Fruit fly (Drosophila melanogaster) whole organism, wandering third instar larva: ENCODE measurements around the gene CG15814.
A peak's percentile ranks its signal among the peaks of the same experiment; 100 is the strongest.

Source experiments
- Abd-B ChIP-seq: fragments of >200 bp; optimal IDR thresholded peaks from 2 replicates; lab custom pipeline; 2017; ENCODE audit warnings: missing biosample characterization, missing genetic modification characterization
- CG32264 ChIP-seq: fragments of 200-800 bp; sonication (Bioruptor generic); optimal IDR thresholded peaks from 2 replicates; lab custom pipeline; 2016; ENCODE audit warnings: missing biosample characterization, missing genetic modification characterization
- CG9705 ChIP-seq: fragments of 200-800 bp; sonication (Bioruptor generic); optimal IDR thresholded peaks from 2 replicates; lab custom pipeline; 2018; ENCODE audit warnings: missing biosample characterization, mild to moderate bottlenecking, missing genetic modification characterization
- CrebA ChIP-seq: fragments of 200-800 bp; sonication (Bioruptor generic); optimal IDR thresholded peaks from 2 replicates; lab custom pipeline; 2016; ENCODE audit warnings: missing biosample characterization, mild to moderate bottlenecking, missing genetic modification characterization, borderline replicate concordance
- Dfd ChIP-seq: fragments of >200 bp; optimal IDR thresholded peaks from 2 replicates; lab custom pipeline; 2017; ENCODE audit warnings: missing biosample characterization, missing genetic modification characterization
- Dif ChIP-seq: fragments of 200-275, 200-300 bp; sonication (Bioruptor generic); optimal IDR thresholded peaks from 2 replicates; lab custom pipeline; 2018; ENCODE audit warnings: missing biosample characterization, missing genetic modification characterization; ENCODE audit not compliant: partially characterized antibody
- GATAd ChIP-seq: sonication (Bioruptor generic); optimal IDR thresholded peaks from 2 replicates; lab custom pipeline; 2016; ENCODE audit warnings: missing biosample characterization, missing genetic modification characterization
- HLH106 ChIP-seq: fragments of 200-800 bp; optimal IDR thresholded peaks from 3 replicates; lab custom pipeline; 2019; ENCODE audit warnings: missing biosample characterization, mild to moderate bottlenecking, missing genetic modification characterization, moderate library complexity
- Hnf4 ChIP-seq: fragments of 200-800 bp; sonication (Bioruptor generic); optimal IDR thresholded peaks from 2 replicates; lab custom pipeline; 2016; ENCODE audit warnings: missing biosample characterization, mild to moderate bottlenecking, missing genetic modification characterization
- Hr78 ChIP-seq: fragments of >200 bp; optimal IDR thresholded peaks from 2 replicates; lab custom pipeline; 2017; ENCODE audit warnings: missing biosample characterization, missing genetic modification characterization
- Hr83 ChIP-seq: fragments of 200-300 bp; sonication (Bioruptor generic); optimal IDR thresholded peaks from 2 replicates; lab custom pipeline; 2016; ENCODE audit warnings: missing biosample characterization, mild to moderate bottlenecking, missing genetic modification characterization, moderate library complexity; ENCODE audit not compliant: poor library complexity, severe bottlenecking
- Jra ChIP-seq: sonication (Bioruptor generic); optimal IDR thresholded peaks from 2 replicates; lab custom pipeline; 2016; ENCODE audit warnings: missing biosample characterization, missing genetic modification characterization
- Mio ChIP-seq: sonication (Bioruptor generic); optimal IDR thresholded peaks from 2 replicates; lab custom pipeline; 2016; ENCODE audit warnings: missing biosample characterization, missing genetic modification characterization
- Myc ChIP-seq: fragments of >200 bp; optimal IDR thresholded peaks from 2 replicates; lab custom pipeline; 2017
- N ChIP-seq: fragments of >200 bp; optimal IDR thresholded peaks from 2 replicates; lab custom pipeline; 2018; ENCODE audit warnings: missing biosample characterization, missing external identifiers, missing genetic modification characterization
- OdsH ChIP-seq: fragments of 200-800 bp; sonication (Bioruptor generic); optimal IDR thresholded peaks from 2 replicates; lab custom pipeline; 2016; ENCODE audit warnings: missing biosample characterization, mild to moderate bottlenecking, missing genetic modification characterization
- Rel ChIP-seq, 2 experiments: fragments of 200-800 bp; sonication (Bioruptor generic) in 1 of 2; optimal IDR thresholded peaks; 2 replicates in 1 of 2; 3 replicates in 1 of 2; lab custom pipeline; 2016 to 2019; ENCODE audit warnings: mild to moderate bottlenecking in 2 of 2, missing biosample characterization in 2 of 2, missing genetic modification characterization in 2 of 2, moderate library complexity in 1 of 2
- Sp1 ChIP-seq: fragments of 200-800 bp; sonication (Bioruptor generic); optimal IDR thresholded peaks from 3 replicates; lab custom pipeline; 2019; ENCODE audit warnings: missing biosample characterization, mild to moderate bottlenecking, missing genetic modification characterization, moderate library complexity
- Vsx2 ChIP-seq: fragments of 200-300, 225-300 bp; sonication (Bioruptor generic); optimal IDR thresholded peaks from 2 replicates; lab custom pipeline; 2018; ENCODE audit warnings: missing biosample characterization, missing genetic modification characterization; ENCODE audit not compliant: partially characterized antibody
- br ChIP-seq: fragments of 200-800 bp; sonication (Bioruptor generic); optimal IDR thresholded peaks from 2 replicates; lab custom pipeline; 2016; ENCODE audit warnings: missing biosample characterization, missing genetic modification characterization
- brk ChIP-seq: fragments of 200-800 bp; sonication (Bioruptor generic); optimal IDR thresholded peaks from 2 replicates; lab custom pipeline; 2016; ENCODE audit warnings: missing biosample characterization, mild to moderate bottlenecking, missing genetic modification characterization
- dl ChIP-seq, 2 experiments: fragments of 175-275, 200-275 bp in 1 of 2; fragments of 200-275 bp in 1 of 2; sonication (Bioruptor generic); optimal IDR thresholded peaks; lab custom pipeline; 2018; ENCODE audit warnings: mild to moderate bottlenecking in 2 of 2, missing biosample characterization in 2 of 2, missing genetic modification characterization in 2 of 2, moderate library complexity in 2 of 2; ENCODE audit not compliant: partially characterized antibody in 2 of 2, insufficient read depth in 1 of 2
- dmrt93B ChIP-seq: fragments of 200-800 bp; sonication (Bioruptor generic); optimal IDR thresholded peaks from 2 replicates; lab custom pipeline; 2018; ENCODE audit warnings: missing biosample characterization, mild to moderate bottlenecking, missing genetic modification characterization
- dsf ChIP-seq: sonication (Bioruptor generic); optimal IDR thresholded peaks from 2 replicates; lab custom pipeline; 2016; ENCODE audit warnings: missing biosample characterization, missing genetic modification characterization, borderline replicate concordance
- ey ChIP-seq: fragments of 200-800 bp; sonication (Bioruptor generic); optimal IDR thresholded peaks from 2 replicates; lab custom pipeline; 2016; ENCODE audit warnings: missing biosample characterization, missing genetic modification characterization
- foxo ChIP-seq, 2 experiments: fragments of 200-800 bp; sonication (Bioruptor generic); optimal IDR thresholded peaks; 2 replicates in 1 of 2; 3 replicates in 1 of 2; lab custom pipeline; 2016 to 2017; ENCODE audit warnings: missing biosample characterization in 2 of 2, missing genetic modification characterization in 2 of 2
- fru ChIP-seq: fragments of 200-800 bp; sonication (Bioruptor generic); optimal IDR thresholded peaks from 3 replicates; lab custom pipeline; 2016; ENCODE audit warnings: missing biosample characterization, mild to moderate bottlenecking, missing genetic modification characterization
- h ChIP-seq: fragments of 200-800 bp; sonication (Bioruptor generic); optimal IDR thresholded peaks from 3 replicates; lab custom pipeline; 2016; ENCODE audit warnings: missing biosample characterization, mild to moderate bottlenecking, missing genetic modification characterization
- jim ChIP-seq: fragments of 175-275, 200-325 bp; sonication (Bioruptor generic); optimal IDR thresholded peaks from 2 replicates; lab custom pipeline; 2016; ENCODE audit warnings: missing biosample characterization, mild to moderate bottlenecking, missing genetic modification characterization
- lola ChIP-seq: fragments of >200 bp; optimal IDR thresholded peaks from 2 replicates; lab custom pipeline; 2017; ENCODE audit warnings: missing biosample characterization, missing genetic modification characterization
- pan ChIP-seq: fragments of >200 bp; optimal IDR thresholded peaks from 2 replicates; lab custom pipeline; 2017
- psq ChIP-seq: fragments of 200-800 bp; sonication (Bioruptor generic); optimal IDR thresholded peaks from 3 replicates; lab custom pipeline; 2017; ENCODE audit warnings: missing biosample characterization, mild to moderate bottlenecking, missing genetic modification characterization, moderate library complexity
- rgr ChIP-seq: fragments of 200-800 bp; sonication (Bioruptor generic); optimal IDR thresholded peaks from 3 replicates; lab custom pipeline; 2016; ENCODE audit warnings: missing biosample characterization, mild to moderate bottlenecking, missing genetic modification characterization
- sage ChIP-seq: fragments of 200-800 bp; sonication (Bioruptor generic); optimal IDR thresholded peaks from 2 replicates; lab custom pipeline; 2016; ENCODE audit warnings: missing biosample characterization, mild to moderate bottlenecking, missing genetic modification characterization
- sv ChIP-seq: fragments of 200-800 bp; sonication (Bioruptor generic); optimal IDR thresholded peaks from 3 replicates; lab custom pipeline; 2016; ENCODE audit warnings: missing biosample characterization, missing genetic modification characterization
- tai ChIP-seq: sonication (Bioruptor generic); optimal IDR thresholded peaks from 2 replicates; lab custom pipeline; 2016; ENCODE audit warnings: missing biosample characterization, missing genetic modification characterization
- usp ChIP-seq: fragments of >200 bp; optimal IDR thresholded peaks from 2 replicates; lab custom pipeline; 2017; ENCODE audit warnings: missing biosample characterization, missing genetic modification characterization
- woc ChIP-seq: sonication (Bioruptor generic); optimal IDR thresholded peaks from 2 replicates; lab custom pipeline; 2016; ENCODE audit warnings: missing biosample characterization, mild to moderate bottlenecking, missing genetic modification characterization

CG15814 gene

DNA sequence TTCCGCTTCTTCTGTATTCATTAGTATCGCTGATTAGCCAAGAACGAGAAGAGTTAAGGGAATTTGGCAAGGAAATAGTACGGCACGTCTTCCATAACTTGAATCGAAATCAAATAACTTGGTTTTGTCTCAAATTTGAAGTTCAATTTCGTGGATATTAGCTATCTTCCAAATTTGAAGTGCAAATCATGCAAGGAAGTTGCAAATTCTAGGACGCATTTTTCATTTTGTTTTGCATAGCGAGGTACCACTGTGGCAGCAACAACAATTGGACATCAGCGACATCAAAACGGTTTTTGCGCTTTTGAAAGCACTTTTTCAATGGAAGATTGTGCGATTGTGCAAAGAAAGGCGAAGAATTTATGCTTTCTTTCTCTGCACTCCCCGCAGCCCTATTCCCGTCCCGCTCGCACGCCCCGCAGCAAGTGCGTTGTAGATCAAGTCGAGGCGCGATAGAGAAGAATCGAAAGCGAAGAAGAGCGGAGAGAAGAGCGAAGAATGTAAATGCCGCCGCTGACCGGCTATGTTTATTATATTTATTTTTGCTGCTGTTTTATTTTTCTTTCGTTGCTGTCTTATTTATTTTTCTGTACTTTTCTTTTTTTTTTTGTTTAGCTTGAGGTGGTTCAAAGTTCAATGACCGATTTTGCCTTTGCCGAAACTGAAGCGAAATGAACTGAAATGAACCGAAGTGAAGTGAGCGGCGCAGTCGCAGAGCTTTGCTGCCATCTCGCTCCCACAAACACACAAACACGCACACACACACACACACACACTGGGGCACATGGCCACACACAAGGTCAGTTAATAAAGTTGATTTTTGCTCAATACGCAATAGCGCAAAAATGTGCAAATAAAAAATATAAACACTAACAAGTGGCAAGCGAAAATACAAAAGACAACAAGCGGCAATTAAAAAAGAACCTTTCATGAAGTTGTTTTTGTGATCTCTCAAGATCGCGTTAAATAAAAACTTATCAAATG is 31.3 kb upstream of the CG15814 start:
- TF ChIP-seq Dif (no peak), Hnf4 (peak; percentile 57), Dfd (GFP tag; lab: Kevin White, UChicago) (peak; percentile 64), CrebA (GFP tag; lab: Kevin White, UChicago) (peak; percentile 38), HLH106 (tag; lab: Kevin White, UChicago) (peak; percentile 78), Hr83 (GFP tag; lab: Kevin White, UChicago) (no peak), dl (GFP tag; optimal IDR thresholded peaks at IDR 0.05; lab: Kevin White, UChicago; ENCODE audit: insufficient read depth in 1 of 2, partially characterized antibody in 2 of 2) (no peak), Vsx2 (GFP tag; lab: Kevin White, UChicago) (peak; percentile 5), Mio (GFP tag; lab: Kevin White, UChicago) (no peak), tai (GFP tag; lab: Kevin White, UChicago) (peak; percentile 38), CG32264 (GFP tag; lab: Kevin White, UChicago) (no peak), rgr (peak; percentile 80), lola (GFP tag; lab: Kevin White, UChicago) (no peak), sv (no peak), N (GFP tag; lab: Kevin White, UChicago) (no peak), ey (GFP tag; lab: Kevin White, UChicago) (peak; percentile 85), dmrt93B (GFP tag; lab: Kevin White, UChicago) (peak; percentile 39), woc (peak; percentile 19), Hr78 (GFP tag; lab: Kevin White, UChicago) (no peak), pan (lab: Kevin White, UChicago) (no peak), Jra (no peak), br (GFP tag; lab: Kevin White, UChicago) (peak; percentile 74), GATAd (no peak), brk (GFP tag; lab: Kevin White, UChicago) (no peak), CG9705 (GFP tag; lab: Kevin White, UChicago) (peak; percentile 24), h (peak; percentile 81), usp (GFP tag; lab: Kevin White, UChicago) (no peak), Rel (GFP tag; optimal IDR thresholded peaks at IDR 0.05; lab: Kevin White, UChicago) (peak; percentile 9), Rel (tag; optimal IDR thresholded peaks at IDR 0.05; lab: Kevin White, UChicago) (peak; percentile 28), fru (GFP tag; lab: Kevin White, UChicago) (peak; percentile 80), Myc (no peak), psq (GFP tag; lab: Kevin White, UChicago) (peak; percentile 70), foxo (GFP tag; optimal IDR thresholded peaks at IDR 0.05; lab: Kevin White, UChicago) (peak in 1 of 2 experiments; percentile 89), Abd-B (GFP tag; lab: Kevin White, UChicago) (no peak), sage (GFP tag; lab: Kevin White, UChicago) (peak; percentile 1), Sp1 (GFP tag; lab: Kevin White, UChicago) (peak; percentile 35), jim (GFP tag; lab: Kevin White, UChicago) (no peak), dsf (GFP tag; lab: Kevin White, UChicago) (no peak), OdsH (GFP tag; lab: Kevin White, UChicago) (peak; percentile 47)
- TF ChIP-seq, all 38 proteins: peak for 20

DNA sequence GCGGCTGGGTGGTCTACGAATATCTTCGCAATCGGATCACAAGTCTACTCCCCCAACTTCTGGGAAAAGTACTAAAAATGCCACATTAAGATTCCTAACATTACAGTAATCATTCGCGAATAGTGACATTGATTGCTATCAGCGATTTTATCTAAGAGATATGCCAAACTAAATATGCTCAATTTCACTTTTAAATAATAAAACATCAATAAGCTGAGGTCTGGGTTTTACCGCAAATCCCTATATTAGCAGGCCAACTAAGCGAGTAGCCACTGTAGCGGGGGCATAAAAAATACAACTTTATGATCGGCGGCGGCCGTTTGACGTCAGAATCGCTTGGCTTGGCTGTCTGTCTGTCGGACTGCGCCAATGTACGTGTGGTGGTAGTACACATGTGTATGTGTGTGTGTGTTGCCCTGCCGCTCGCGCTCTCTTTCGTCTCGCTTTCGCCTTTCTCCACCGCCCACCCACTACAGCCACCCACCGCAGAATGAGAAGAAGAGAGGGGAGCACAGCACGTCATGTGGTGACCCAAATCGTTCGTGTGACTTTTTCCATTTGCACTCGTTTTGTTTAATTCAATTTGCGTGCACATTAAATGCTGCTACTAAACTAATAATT is 30.2 kb upstream of the CG15814 start:
- TF ChIP-seq br (GFP tag; lab: Kevin White, UChicago) (peak; percentile 97), pan (lab: Kevin White, UChicago) (no peak), Mio (GFP tag; lab: Kevin White, UChicago) (peak; percentile 84), woc (peak; percentile 92), Sp1 (GFP tag; lab: Kevin White, UChicago) (peak; percentile 96), dsf (GFP tag; lab: Kevin White, UChicago) (peak; percentile 80), psq (GFP tag; lab: Kevin White, UChicago) (peak; percentile 92), usp (GFP tag; lab: Kevin White, UChicago) (no peak), Dif (no peak), fru (GFP tag; lab: Kevin White, UChicago) (peak; percentile 97), dmrt93B (GFP tag; lab: Kevin White, UChicago) (peak; percentile 89), ey (GFP tag; lab: Kevin White, UChicago) (peak; percentile 98), dl (GFP tag; optimal IDR thresholded peaks at IDR 0.05; lab: Kevin White, UChicago; ENCODE audit: insufficient read depth in 1 of 2, partially characterized antibody in 2 of 2) (peak in 1 of 2 experiments; percentile 34), tai (GFP tag; lab: Kevin White, UChicago) (peak; percentile 93), N (GFP tag; lab: Kevin White, UChicago) (no peak), jim (GFP tag; lab: Kevin White, UChicago) (peak; percentile 50), HLH106 (tag; lab: Kevin White, UChicago) (peak; percentile 97), Abd-B (GFP tag; lab: Kevin White, UChicago) (no peak), brk (GFP tag; lab: Kevin White, UChicago) (peak; percentile 80), GATAd (peak; percentile 84), Rel (GFP tag; optimal IDR thresholded peaks at IDR 0.05; lab: Kevin White, UChicago) (peak; percentile 51), Rel (tag; optimal IDR thresholded peaks at IDR 0.05; lab: Kevin White, UChicago) (peak; percentile 89), Hnf4 (peak; percentile 97), Hr83 (GFP tag; lab: Kevin White, UChicago) (peak; percentile 74), h (peak; percentile 96), lola (GFP tag; lab: Kevin White, UChicago) (no peak), foxo (GFP tag; optimal IDR thresholded peaks at IDR 0.05; lab: Kevin White, UChicago) (peak; percentile 92 to 98), Jra (peak; percentile 93), CG9705 (GFP tag; lab: Kevin White, UChicago) (peak; percentile 86), OdsH (GFP tag; lab: Kevin White, UChicago) (peak; percentile 96), sage (GFP tag; lab: Kevin White, UChicago) (peak; percentile 57), CrebA (GFP tag; lab: Kevin White, UChicago) (peak; percentile 83), rgr (peak; percentile 97), sv (peak; percentile 92)
